Worm (Caenorhabditis elegans): ENCODE results near the gene clec-25.

- TF ChIP-seq nhr-237 (tag; optimal IDR thresholded peaks at IDR 0.05) (no peak), sem-2 (GFP tag; optimal IDR thresholded peaks at IDR 0.05) (no peak), ceh-83 (GFP tag; optimal IDR thresholded peaks at IDR 0.05) (no peak), lsy-2 (tag; optimal IDR thresholded peaks at IDR 0.05) (no peak), nhr-28 (tag; optimal IDR thresholded peaks at IDR 0.05) (no peak), lin-13 (tag; optimal IDR thresholded peaks at IDR 0.05) (no peak), pha-4 (tag; optimal IDR thresholded peaks at IDR 0.05) (no peak)
Observed at ce11 chrV:16834989-16835388, 8.1 kb upstream of the clec-25 start, which contains the start of gene tni-3.
